Fruit fly (Drosophila melanogaster): ENCODE results near the gene CG13794.

dm6 chr2L:7690449-7690848 lies 32.2 kb downstream of the CG13794 start:
- TF ChIP-seq onecut (GFP tag; IDR thresholded peaks at IDR 0.05) (no peak), CG10209 (GFP tag; optimal IDR thresholded peaks at IDR 0.05) (no peak), CG6175 (GFP tag; IDR thresholded peaks at IDR 0.05) (no peak), CG8388 (GFP tag; optimal IDR thresholded peaks at IDR 0.05) (no peak), yki (optimal IDR thresholded peaks at IDR 0.05) (no peak), usp (GFP tag; optimal IDR thresholded peaks at IDR 0.05) (no peak), B-H1 (GFP tag; IDR thresholded peaks at IDR 0.05) (no peak), slp2 (GFP tag; optimal IDR thresholded peaks at IDR 0.05) (no peak), CG2875 (GFP tag; optimal IDR thresholded peaks at IDR 0.05) (no peak), CG10274 (GFP tag; optimal IDR thresholded peaks at IDR 0.05) (no peak)

Data from whole organism, embryonic.